Worm (Caenorhabditis elegans): ENCODE results near the gene D2023.4.
A peak's percentile ranks its signal among the peaks of the same experiment; 100 is the strongest.

Gene D2023.4

DNA sequence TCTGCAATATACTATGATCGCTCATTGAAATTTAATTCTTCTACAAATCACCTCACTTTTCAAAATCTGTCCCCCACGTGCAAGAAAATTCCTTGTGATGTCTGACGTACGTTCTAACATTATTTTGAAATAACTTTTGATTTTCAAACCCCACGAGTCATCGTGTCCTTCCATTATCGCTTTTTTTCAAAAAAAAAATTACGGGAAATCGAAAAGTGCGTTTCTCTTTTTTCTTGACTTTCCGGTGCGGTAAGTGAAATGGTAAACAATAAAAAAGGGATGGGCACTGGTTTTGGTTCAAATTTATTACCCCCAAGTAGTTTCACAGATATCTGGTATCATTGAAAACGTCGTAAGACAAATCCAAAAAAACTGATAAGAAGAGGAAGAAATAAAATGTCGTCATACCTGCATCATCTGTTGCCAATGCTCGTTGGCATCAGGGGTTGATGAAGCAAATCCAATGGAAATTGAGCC lies 22.0 kb downstream of the D2023.4 start:
- TF ChIP-seq sdz-38 (tag; optimal IDR thresholded peaks at IDR 0.05) (no peak), ceh-40 (GFP tag; IDR thresholded peaks at IDR 0.05) (no peak), madf-10 (tag; optimal IDR thresholded peaks at IDR 0.05) (no peak), somi-1 (GFP tag; optimal IDR thresholded peaks at IDR 0.05) (peak; percentile 88), F22D6.2 (tag; optimal IDR thresholded peaks at IDR 0.05) (no peak), lin-40 (tag; optimal IDR thresholded peaks at IDR 0.05) (peak; percentile 49), F57A8.1 (GFP tag; optimal IDR thresholded peaks at IDR 0.05) (no peak), die-1 (tag; optimal IDR thresholded peaks at IDR 0.05) (peak; percentile 24), B0261.1 (tag; optimal IDR thresholded peaks at IDR 0.05) (no peak), ztf-26 (tag; optimal IDR thresholded peaks at IDR 0.05) (peak; percentile 60), nhr-80 (tag; optimal IDR thresholded peaks at IDR 0.05) (peak; percentile 3)

DNA sequence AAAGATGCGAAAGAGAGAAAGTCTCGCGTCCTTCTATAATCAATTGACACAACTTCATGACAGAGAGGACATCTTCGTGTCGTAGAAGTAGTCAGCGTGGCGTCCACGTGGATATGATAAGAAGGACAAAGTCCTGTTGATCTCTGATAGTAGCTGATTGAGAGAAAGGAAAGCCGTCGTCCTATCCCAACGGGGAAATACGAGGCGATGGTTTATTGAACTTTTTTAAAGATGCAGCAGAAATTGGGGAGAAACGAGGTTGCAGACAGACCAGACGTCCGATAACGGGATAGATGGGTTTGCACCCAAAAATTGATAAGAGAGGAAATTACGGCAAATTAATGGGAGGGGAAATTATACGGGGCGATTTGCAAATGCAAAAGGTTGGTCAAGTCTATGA lies 23.1 kb downstream of the D2023.4 start:
- no peak for TF ChIP-seq F55B11.4 (tag; optimal IDR thresholded peaks at IDR 0.05; ENCODE audit: borderline replicate concordance, insufficient read depth)
- no peak for TF ChIP-seq F10E7.11 (tag; optimal IDR thresholded peaks at IDR 0.05)
- TF ChIP-seq ekl-4 (GFP tag; IDR thresholded peaks at IDR 0.05) = no peak
- TF ChIP-seq ccch-3 (GFP tag; optimal IDR thresholded peaks at IDR 0.05) = no peak
- TF ChIP-seq ztf-26 (tag; optimal IDR thresholded peaks at IDR 0.05) = peak; percentile 91
- no peak for TF ChIP-seq attf-6 (GFP tag; IDR thresholded peaks at IDR 0.05)
- TF ChIP-seq lin-54 (GFP tag; optimal IDR thresholded peaks at IDR 0.05) = no peak
- no peak for TF ChIP-seq F23B12.7 (tag; optimal IDR thresholded peaks at IDR 0.05; ENCODE audit: insufficient read depth)
- no peak for TF ChIP-seq C17E4.6 (GFP tag; IDR thresholded peaks at IDR 0.05)
- TF ChIP-seq ama-1 (optimal IDR thresholded peaks at IDR 0.05) = no peak
- no peak for TF ChIP-seq ama-1 (GFP tag; optimal IDR thresholded peaks at IDR 0.05)
- no peak for TF ChIP-seq bed-2 (GFP tag; IDR thresholded peaks at IDR 0.05)
- no peak for TF ChIP-seq F39B2.1 (GFP tag; IDR thresholded peaks at IDR 0.05)
- no peak for TF ChIP-seq snpc-4 (GFP tag; optimal IDR thresholded peaks at IDR 0.05)
- TF ChIP-seq snpc-4 (tag; optimal IDR thresholded peaks at IDR 0.05) = no peak
- no peak for TF ChIP-seq F57A8.1 (GFP tag; optimal IDR thresholded peaks at IDR 0.05)
- TF ChIP-seq atf-7 (tag; optimal IDR thresholded peaks at IDR 0.05) = peak; percentile 59
- TF ChIP-seq ztf-18 (tag; optimal IDR thresholded peaks at IDR 0.05) = no peak
- TF ChIP-seq K12H6.12 (tag; optimal IDR thresholded peaks at IDR 0.05) = no peak
- peak in 1 of 2 experiments; percentile 24 for TF ChIP-seq let-607 (tag; optimal IDR thresholded peaks at IDR 0.05)
- peak; percentile 95 for TF ChIP-seq somi-1 (GFP tag; optimal IDR thresholded peaks at IDR 0.05)
- no peak for TF ChIP-seq cebp-1 (GFP tag; IDR thresholded peaks at IDR 0.05)
- peak; percentile 28 for TF ChIP-seq cebp-1 (tag; optimal IDR thresholded peaks at IDR 0.05)
- TF ChIP-seq nhr-80 (tag; optimal IDR thresholded peaks at IDR 0.05) = peak; percentile 63
- no peak for TF ChIP-seq him-1 (tag; optimal IDR thresholded peaks at IDR 0.05)
- TF ChIP-seq unc-130 (GFP tag; optimal IDR thresholded peaks at IDR 0.05) = no peak
- no peak for TF ChIP-seq T26A5.8 (tag; optimal IDR thresholded peaks at IDR 0.05)
- TF ChIP-seq chd-7 (tag; optimal IDR thresholded peaks at IDR 0.05) = peak; percentile 37
- no peak for TF ChIP-seq aptf-3 (GFP tag; IDR thresholded peaks at IDR 0.05)
- no peak for TF ChIP-seq Y56A3A.18 (GFP tag; IDR thresholded peaks at IDR 0.05)
- TF ChIP-seq nhr-179 (tag; optimal IDR thresholded peaks at IDR 0.05) = no peak
- no peak for TF ChIP-seq snpc-1.1 (tag; optimal IDR thresholded peaks at IDR 0.05; ENCODE audit: insufficient read depth)
- no peak for TF ChIP-seq hmg-20 (GFP tag; IDR thresholded peaks at IDR 0.05)
- peak; percentile 76 for TF ChIP-seq lin-40 (tag; optimal IDR thresholded peaks at IDR 0.05)
- TF ChIP-seq die-1 (tag; optimal IDR thresholded peaks at IDR 0.05) = peak; percentile 51
- no peak for TF ChIP-seq lsl-1 (GFP tag; optimal IDR thresholded peaks at IDR 0.05)
- no peak for TF ChIP-seq athp-1 (tag; optimal IDR thresholded peaks at IDR 0.05)
- no peak for TF ChIP-seq Y79H2A.3 (GFP tag; conservative IDR thresholded peaks at IDR 0.05)
- TF ChIP-seq mxl-1 (tag; optimal IDR thresholded peaks at IDR 0.05) = no peak
- no peak for TF ChIP-seq nhr-27 (tag; optimal IDR thresholded peaks at IDR 0.05)
- peak; percentile 15 for TF ChIP-seq tbp1 (GFP tag; optimal IDR thresholded peaks at IDR 0.05)
- no peak for TF ChIP-seq ceh-27 (GFP tag; optimal IDR thresholded peaks at IDR 0.05)
- TF ChIP-seq Y67H2A.10 (GFP tag; conservative IDR thresholded peaks at IDR 0.05) = no peak

All from whole organism, young adult.